Worm (Caenorhabditis elegans): Measurements from ENCODE around the gene hdl-2.
A peak's percentile ranks its signal among the peaks of the same experiment; 100 is the strongest.

Gene hdl-2

ce11 chrIV:8873847-8874246, at the start of gene hdl-2:
Gene hdl-2 (plus strand): TSS chrIV:8874147.
- TF ChIP-seq fkh-10 (GFP tag; optimal IDR thresholded peaks at IDR 0.05) = no peak
- no peak for TF ChIP-seq unc-30 (tag; optimal IDR thresholded peaks at IDR 0.05)
- no peak for TF ChIP-seq pax-3 (tag; optimal IDR thresholded peaks at IDR 0.05)

ce11 chrIV:8825997-8826605, 47.8 kb upstream of the hdl-2 start:
- TF ChIP-seq aly-2 (tag; optimal IDR thresholded peaks at IDR 0.05) = peak; percentile 87
- TF ChIP-seq nhr-76 (tag; optimal IDR thresholded peaks at IDR 0.05) = no peak
- TF ChIP-seq nhr-20 (tag; optimal IDR thresholded peaks at IDR 0.05) = no peak
- peak; percentile 74 for TF ChIP-seq nhr-85 (tag)
- TF ChIP-seq egl-13 (tag; optimal IDR thresholded peaks at IDR 0.05) = no peak
- TF ChIP-seq mef-2 (tag; optimal IDR thresholded peaks at IDR 0.05) = no peak
- TF ChIP-seq jun-1 (tag; optimal IDR thresholded peaks at IDR 0.05) = peak; percentile 19
- TF ChIP-seq ets-5 (GFP tag; IDR thresholded peaks at IDR 0.05) = no peak
- peak in 2 of 6 experiments; percentile 27 to 28 for TF ChIP-seq elt-3 (tag; optimal IDR thresholded peaks at IDR 0.05)
- no peak for TF ChIP-seq lin-15B (tag; optimal IDR thresholded peaks at IDR 0.05)

- TF ChIP-seq egl-27 (tag; optimal IDR thresholded peaks at IDR 0.05) (no peak), unc-62 (GFP tag; optimal IDR thresholded peaks at IDR 0.05) (no peak), C16A3.4 (tag; optimal IDR thresholded peaks at IDR 0.05) (peak; percentile 19), swsn-7 (tag; optimal IDR thresholded peaks at IDR 0.05) (peak; percentile 16), dsc-1 (tag; optimal IDR thresholded peaks at IDR 0.05) (peak; percentile 13), ceh-82 (tag; optimal IDR thresholded peaks at IDR 0.05) (peak in 1 of 3 experiments; percentile 11), pag-3 (tag; optimal IDR thresholded peaks at IDR 0.05; ENCODE audit: borderline replicate concordance, insufficient read depth) (no peak), lsy-2 (tag; optimal IDR thresholded peaks at IDR 0.05) (peak in 1 of 2 experiments; percentile 57), nhr-84 (tag; optimal IDR thresholded peaks at IDR 0.05) (no peak), vab-15 (tag; optimal IDR thresholded peaks at IDR 0.05) (no peak), tbx-2 (tag; optimal IDR thresholded peaks at IDR 0.05) (peak; percentile 53), lir-3 (tag; optimal IDR thresholded peaks at IDR 0.05; ENCODE audit: poor library complexity) (no peak), blmp-1 (tag; optimal IDR thresholded peaks at IDR 0.05) (peak; percentile 93), nhr-71 (tag; optimal IDR thresholded peaks at IDR 0.05) (peak; percentile 50), rnt-1 (tag; optimal IDR thresholded peaks at IDR 0.05) (peak; percentile 50), nhr-77 (tag; optimal IDR thresholded peaks at IDR 0.05) (no peak), jun-1 (tag; optimal IDR thresholded peaks at IDR 0.05) (no peak), lin-35 (GFP tag; optimal IDR thresholded peaks at IDR 0.05) (peak; percentile 32 to 69), lin-14 (GFP tag; optimal IDR thresholded peaks at IDR 0.05) (peak; percentile 54), irx-1 (tag; optimal IDR thresholded peaks at IDR 0.05) (no peak), sptf-1 (tag; optimal IDR thresholded peaks at IDR 0.05) (no peak), nhr-237 (tag; optimal IDR thresholded peaks at IDR 0.05) (no peak), ztf-4 (tag; optimal IDR thresholded peaks at IDR 0.05) (no peak), ztf-11 (tag; optimal IDR thresholded peaks at IDR 0.05) (no peak), snu-23 (GFP tag; optimal IDR thresholded peaks at IDR 0.05) (peak; percentile 51), lin-15B (tag; optimal IDR thresholded peaks at IDR 0.05) (no peak), xbp-1 (tag; optimal IDR thresholded peaks at IDR 0.05) (peak; percentile 77), efl-1 (optimal IDR thresholded peaks at IDR 0.05) (peak; percentile 53 to 56), efl-1 (GFP tag; optimal IDR thresholded peaks at IDR 0.05 in 1 of 2) (peak in 1 of 2 experiments; percentile 94), hpl-2 (GFP tag; optimal IDR thresholded peaks at IDR 0.05) (no peak), dpl-1 (GFP tag; optimal IDR thresholded peaks at IDR 0.05) (peak in 2 of 3 experiments; percentile 56), nhr-20 (tag; optimal IDR thresholded peaks at IDR 0.05) (peak; percentile 44), elt-3 (tag; optimal IDR thresholded peaks at IDR 0.05) (peak in 1 of 6 experiments; percentile 39), nhr-47 (tag; optimal IDR thresholded peaks at IDR 0.05) (peak; percentile 9), nhr-85 (tag) (peak; percentile 5), nhr-28 (tag; optimal IDR thresholded peaks at IDR 0.05) (no peak)
Measured at ce11 chrIV:8826606-8827000, 47.3 kb upstream of the hdl-2 start.

Data from whole organism, L1 larva.